Fruit fly (Drosophila melanogaster) whole organism, prepupa: ENCODE results near the gene Ae2.

Experiments used
- Blimp-1 ChIP-seq: fragments of 200-800 bp; sonication (Bioruptor generic); optimal IDR thresholded peaks from 3 replicates; lab custom pipeline; 2017; ENCODE audit warnings: missing biosample characterization, missing genetic modification characterization, mild to moderate bottlenecking, moderate library complexity, missing genetic modification reagents
- CG10669 ChIP-seq: fragments of 200-800 bp; sonication (Bioruptor generic); optimal IDR thresholded peaks from 3 replicates; lab custom pipeline; 2018; ENCODE audit warnings: missing biosample characterization, mild to moderate bottlenecking, missing genetic modification characterization, moderate library complexity
- CG11294 ChIP-seq: fragments of 200-800 bp; sonication (Bioruptor generic); IDR thresholded peaks from 2 replicates; pipeline ENCODE4 v1.3.6; 2022; ENCODE audit warnings: missing biosample characterization, missing genetic modification characterization
- CG11762 ChIP-seq: fragments of 200-800 bp; sonication (Bioruptor generic); optimal IDR thresholded peaks from 3 replicates; lab custom pipeline; 2016; ENCODE audit warnings: missing biosample characterization, missing genetic modification characterization; ENCODE audit not compliant: insufficient read depth
- CG11902 ChIP-seq: fragments of 200-800 bp; sonication (Bioruptor generic); optimal IDR thresholded peaks from 3 replicates; lab custom pipeline; 2016; ENCODE audit warnings: missing biosample characterization, missing genetic modification characterization
- CG1621 ChIP-seq: fragments of 200-800 bp; sonication (Bioruptor generic); optimal IDR thresholded peaks from 3 replicates; lab custom pipeline; 2018; ENCODE audit warnings: missing biosample characterization, mild to moderate bottlenecking, missing genetic modification characterization
- CG16779 ChIP-seq: fragments of 200-800 bp; sonication (Bioruptor generic); optimal IDR thresholded peaks from 3 replicates; lab custom pipeline; 2017; ENCODE audit warnings: missing biosample characterization, mild to moderate bottlenecking, missing genetic modification characterization
- CG3032 ChIP-seq: fragments of 200-800 bp; optimal IDR thresholded peaks from 2 replicates; lab custom pipeline; 2019; ENCODE audit warnings: missing biosample characterization, mild to moderate bottlenecking, missing genetic modification characterization, moderate library complexity
- CG32006 ChIP-seq: fragments of 200-800 bp; sonication (Bioruptor generic); optimal IDR thresholded peaks from 3 replicates; lab custom pipeline; 2017; ENCODE audit warnings: missing biosample characterization, mild to moderate bottlenecking, missing genetic modification characterization
- CG34406 ChIP-seq: fragments of 200-800 bp; sonication (Bioruptor generic); optimal IDR thresholded peaks from 3 replicates; lab custom pipeline; 2016; ENCODE audit warnings: missing biosample characterization, missing genetic modification characterization
- CG3919 ChIP-seq: fragments of 200-800 bp; sonication (Bioruptor generic); optimal IDR thresholded peaks from 3 replicates; lab custom pipeline; 2016; ENCODE audit warnings: missing biosample characterization, missing genetic modification characterization
- CG4318 ChIP-seq: fragments of 200-800 bp; sonication (Bioruptor generic); optimal IDR thresholded peaks from 3 replicates; lab custom pipeline; 2017; ENCODE audit warnings: missing biosample characterization, mild to moderate bottlenecking, missing genetic modification characterization
- CG6792 ChIP-seq: fragments of 200-800 bp; sonication (Bioruptor generic); optimal IDR thresholded peaks from 3 replicates; lab custom pipeline; 2016; ENCODE audit warnings: missing biosample characterization, missing genetic modification characterization
- CG6808 ChIP-seq: fragments of 200-800 bp; sonication (Bioruptor generic); optimal IDR thresholded peaks from 3 replicates; lab custom pipeline; 2017; ENCODE audit warnings: missing biosample characterization, missing genetic modification characterization, mild to moderate bottlenecking, moderate library complexity, missing genetic modification reagents
- CG6854 ChIP-seq: fragments of 200-800 bp; sonication (Bioruptor generic); optimal IDR thresholded peaks from 2 replicates; lab custom pipeline; 2017; ENCODE audit warnings: missing biosample characterization, mild to moderate bottlenecking, missing genetic modification characterization
- CG7368 ChIP-seq: fragments of 200-800 bp; sonication (Bioruptor generic); optimal IDR thresholded peaks from 3 replicates; lab custom pipeline; 2016; ENCODE audit warnings: missing biosample characterization, missing genetic modification characterization
- CG8119 ChIP-seq: fragments of 200-800 bp; sonication (Bioruptor generic); IDR thresholded peaks from 3 replicates; pipeline ENCODE4 v1.3.6; 2022; ENCODE audit warnings: missing biosample characterization, missing genetic modification characterization
- CG8319 ChIP-seq: fragments of 200-800 bp; sonication (Bioruptor generic); optimal IDR thresholded peaks from 3 replicates; lab custom pipeline; 2016; ENCODE audit warnings: missing biosample characterization, missing genetic modification characterization
- CG8632 ChIP-seq: fragments of 200-800 bp; sonication (Bioruptor generic); optimal IDR thresholded peaks from 3 replicates; lab custom pipeline; 2016; ENCODE audit warnings: missing biosample characterization, missing genetic modification characterization
- CG9139 ChIP-seq: fragments of 200-800 bp; sonication (Bioruptor generic); optimal IDR thresholded peaks from 3 replicates; lab custom pipeline; 2017; ENCODE audit warnings: missing biosample characterization, mild to moderate bottlenecking, missing genetic modification characterization
- Eip75B ChIP-seq: fragments of 200-800 bp; sonication (Bioruptor generic); optimal IDR thresholded peaks from 3 replicates; lab custom pipeline; 2016; ENCODE audit warnings: missing biosample characterization, missing genetic modification characterization
- Eip78C ChIP-seq: fragments of 200-800 bp; sonication (Bioruptor generic); peaks from one replicate; lab custom pipeline; 2016; ENCODE audit warnings: missing biosample characterization, missing genetic modification characterization
- Ets21C ChIP-seq: fragments of 200-800 bp; sonication (Bioruptor generic); optimal IDR thresholded peaks from 3 replicates; lab custom pipeline; 2016; ENCODE audit warnings: missing biosample characterization, missing genetic modification characterization
- Ets96B ChIP-seq: fragments of 200-800 bp; optimal IDR thresholded peaks from 2 replicates; lab custom pipeline; 2019; ENCODE audit warnings: missing biosample characterization, mild to moderate bottlenecking, missing genetic modification characterization, moderate library complexity
- Gug ChIP-seq: fragments of 200-800 bp; sonication (Bioruptor generic); IDR thresholded peaks from 2 replicates; pipeline ENCODE4 v1.3.6; 2022; ENCODE audit warnings: missing biosample characterization, missing genetic modification characterization
- Hr38 ChIP-seq: sonication (Bioruptor generic); optimal IDR thresholded peaks from 2 replicates; lab custom pipeline; 2016; ENCODE audit warnings: missing biosample characterization, missing genetic modification characterization
- Hr4 ChIP-seq: fragments of 200-800 bp; sonication (Bioruptor generic); optimal IDR thresholded peaks from 3 replicates; lab custom pipeline; 2016; ENCODE audit warnings: missing biosample characterization, missing genetic modification characterization
- Lpt ChIP-seq: fragments of 200-800 bp; sonication (Bioruptor generic); optimal IDR thresholded peaks from 3 replicates; lab custom pipeline; 2016; ENCODE audit warnings: missing biosample characterization, missing genetic modification characterization
- Met ChIP-seq: fragments of 200-800 bp; sonication (Bioruptor generic); optimal IDR thresholded peaks from 3 replicates; lab custom pipeline; 2016; ENCODE audit warnings: missing biosample characterization, missing genetic modification characterization
- OdsH ChIP-seq: fragments of 200-800 bp; sonication (Bioruptor generic); optimal IDR thresholded peaks from 3 replicates; lab custom pipeline; 2016; ENCODE audit warnings: missing biosample characterization, missing genetic modification characterization
- Sox15 ChIP-seq: fragments of 200-800 bp; sonication (Bioruptor generic); optimal IDR thresholded peaks from 3 replicates; lab custom pipeline; 2016; ENCODE audit warnings: missing biosample characterization, missing genetic modification characterization
- achi ChIP-seq: fragments of 200-800 bp; sonication (Bioruptor generic); optimal IDR thresholded peaks from 3 replicates; lab custom pipeline; 2016; ENCODE audit warnings: missing biosample characterization, missing genetic modification characterization
- acj6 ChIP-seq: fragments of 200-800 bp; sonication (Bioruptor generic); optimal IDR thresholded peaks from 3 replicates; lab custom pipeline; 2016; ENCODE audit warnings: missing biosample characterization, missing genetic modification characterization
- cyc ChIP-seq: fragments of 200-800 bp; sonication (Bioruptor generic); optimal IDR thresholded peaks from 3 replicates; lab custom pipeline; 2016; ENCODE audit warnings: missing biosample characterization, missing genetic modification characterization
- dac ChIP-seq: fragments of 200-800 bp; sonication (Bioruptor generic); optimal IDR thresholded peaks from 2 replicates; lab custom pipeline; 2017; ENCODE audit warnings: missing biosample characterization, mild to moderate bottlenecking, missing genetic modification characterization
- dsx ChIP-seq: fragments of 200-800 bp; optimal IDR thresholded peaks from 3 replicates; lab custom pipeline; 2019; ENCODE audit warnings: missing biosample characterization, mild to moderate bottlenecking, missing genetic modification characterization, moderate library complexity; ENCODE audit not compliant: poor library complexity, severe bottlenecking
- esn ChIP-seq: fragments of 200-800 bp; sonication (Bioruptor generic); optimal IDR thresholded peaks from 2 replicates; lab custom pipeline; 2016; ENCODE audit warnings: missing biosample characterization, mild to moderate bottlenecking, missing genetic modification characterization, moderate library complexity
- fd85E ChIP-seq: fragments of 200-800 bp; sonication (Bioruptor generic); optimal IDR thresholded peaks from 3 replicates; lab custom pipeline; 2016; ENCODE audit warnings: missing biosample characterization, missing genetic modification characterization
- fkh ChIP-seq: fragments of 200-800 bp; sonication (Bioruptor generic); optimal IDR thresholded peaks from 3 replicates; lab custom pipeline; 2017; ENCODE audit warnings: missing biosample characterization, mild to moderate bottlenecking, missing genetic modification characterization, moderate library complexity
- lz ChIP-seq: fragments of 200-800 bp; sonication (Bioruptor generic); optimal IDR thresholded peaks from 3 replicates; lab custom pipeline; 2016; ENCODE audit warnings: missing biosample characterization, missing genetic modification characterization
- net ChIP-seq: fragments of 200-800 bp; sonication (Bioruptor generic); optimal IDR thresholded peaks from 3 replicates; lab custom pipeline; 2016; ENCODE audit warnings: missing biosample characterization, missing genetic modification characterization
- pdm3 ChIP-seq: fragments of 200-800 bp; sonication (Bioruptor generic); optimal IDR thresholded peaks from 3 replicates; lab custom pipeline; 2016; ENCODE audit warnings: missing biosample characterization, missing genetic modification characterization
- salr ChIP-seq, 2 experiments: fragments of 200-800 bp; sonication (Bioruptor generic); optimal IDR thresholded peaks; 3 replicates each; lab custom pipeline; 2016 to 2018; ENCODE audit warnings: missing biosample characterization in 2 of 2, missing genetic modification characterization in 2 of 2, mild to moderate bottlenecking in 1 of 2
- ss ChIP-seq, 2 experiments: fragments of 200-800 bp; sonication (Bioruptor generic); optimal IDR thresholded peaks; 2 replicates in 1 of 2; 3 replicates in 1 of 2; lab custom pipeline; 2017 to 2018; ENCODE audit warnings: mild to moderate bottlenecking in 2 of 2, missing biosample characterization in 2 of 2, missing genetic modification characterization in 2 of 2, moderate library complexity in 1 of 2
- svp ChIP-seq: fragments of 200-800 bp; sonication (Bioruptor generic); peaks from one replicate; lab custom pipeline; 2016; ENCODE audit warnings: missing biosample characterization, missing genetic modification characterization
- topi ChIP-seq: fragments of 200-800 bp; sonication (Bioruptor generic); optimal IDR thresholded peaks from 3 replicates; lab custom pipeline; 2016; ENCODE audit warnings: missing biosample characterization, missing genetic modification characterization
- vri ChIP-seq: fragments of 200-800 bp; sonication (Bioruptor generic); optimal IDR thresholded peaks from 3 replicates; lab custom pipeline; 2016; ENCODE audit warnings: missing biosample characterization, mild to moderate bottlenecking, missing genetic modification characterization

Ae2 gene

DNA sequence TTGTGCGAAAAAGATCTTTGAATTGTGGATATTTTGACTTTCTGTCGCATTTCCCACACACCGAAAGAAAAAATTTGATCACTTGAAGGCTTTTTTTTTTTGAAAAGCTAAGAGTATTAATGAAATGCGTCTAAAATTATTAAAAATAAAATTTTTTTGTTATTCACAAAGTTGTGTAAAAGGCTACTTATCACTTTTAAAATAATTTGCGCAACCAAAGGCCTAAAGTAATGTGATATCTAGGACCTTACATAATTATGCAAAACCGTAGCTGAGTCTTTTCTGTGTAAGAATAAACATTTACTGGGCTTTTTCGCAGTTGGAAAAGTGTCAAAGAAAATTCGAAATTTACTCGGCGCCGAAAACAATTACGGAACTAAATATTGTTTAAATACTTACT, 963 bp downstream of the Ae2 start (continued):
- TF ChIP-seq salr (GFP tag; optimal IDR thresholded peaks at IDR 0.05; lab: Kevin White, UChicago) (peak in 1 of 2 experiments; percentile 27), CG4318 (GFP tag; lab: Kevin White, UChicago) (peak; percentile 3), CG11762 (GFP tag; lab: Kevin White, UChicago) (no peak), CG8632 (no peak), Eip78C (peak; percentile 75), esn (GFP tag; lab: Kevin White, UChicago) (peak; percentile 29), acj6 (GFP tag; lab: Kevin White, UChicago) (peak; percentile 32)

DNA sequence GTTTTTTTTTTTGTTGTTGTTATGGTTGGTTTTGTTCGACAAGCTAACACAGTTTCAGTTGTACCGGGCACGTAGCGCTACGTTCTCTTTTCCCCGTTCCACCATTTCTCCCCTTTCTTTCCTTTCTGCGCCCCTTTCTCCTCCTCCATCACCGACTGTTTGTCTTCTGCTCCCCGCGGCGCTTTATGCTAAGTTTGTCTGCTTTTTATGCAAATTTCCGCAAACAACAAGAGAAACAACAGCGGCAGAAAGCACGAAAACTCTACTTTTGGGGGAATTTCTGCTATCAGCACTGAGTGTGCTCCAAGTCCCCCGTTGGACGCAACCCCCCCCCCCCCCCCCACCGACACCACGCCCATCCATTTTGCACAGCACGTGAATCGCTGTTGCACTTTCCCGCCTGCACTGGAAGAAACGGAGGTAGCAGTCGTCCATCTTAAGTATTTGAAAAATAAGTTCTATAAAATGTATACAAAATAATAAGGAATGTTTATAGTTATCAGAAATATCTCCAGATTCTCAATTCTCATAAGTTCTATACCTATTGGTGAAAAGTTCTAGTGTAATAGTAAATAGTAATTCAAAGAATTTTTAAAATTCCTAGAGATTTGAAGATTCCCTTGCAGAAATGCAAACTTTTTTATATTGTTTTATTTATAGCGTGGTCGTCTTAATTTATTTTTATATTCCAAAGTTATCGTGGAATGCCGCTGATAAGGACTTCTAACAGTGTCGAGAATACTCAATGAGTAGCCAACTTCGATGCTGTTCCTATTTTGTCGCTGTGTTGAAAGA, 1.8 kb downstream of the Ae2 start:
- TF ChIP-seq fkh (GFP tag; lab: Kevin White, UChicago) (no peak), OdsH (GFP tag; lab: Kevin White, UChicago) (peak; percentile 29), cyc (GFP tag; lab: Kevin White, UChicago) (peak; percentile 7), acj6 (GFP tag; lab: Kevin White, UChicago) (peak; percentile 32), CG7368 (GFP tag; lab: Kevin White, UChicago) (no peak), esn (GFP tag; lab: Kevin White, UChicago) (peak; percentile 30), CG10669 (GFP tag; lab: Kevin White, UChicago) (peak; percentile 26), CG8319 (no peak), CG1621 (tag; lab: Kevin White, UChicago) (no peak), CG6854 (no peak), lz (GFP tag; lab: Kevin White, UChicago) (no peak), achi (peak; percentile 34), Sox15 (GFP tag; lab: Kevin White, UChicago) (no peak), CG8119 (GFP tag; lab: Robert Waterston, UW) (peak; percentile 57), CG3919 (peak; percentile 57), net (GFP tag; lab: Kevin White, UChicago) (peak; percentile 26), dsx (GFP tag; lab: Kevin White, UChicago) (no peak), CG8632 (peak; percentile 12), Ets96B (tag; lab: Kevin White, UChicago) (peak; percentile 37), vri (GFP tag; lab: Kevin White, UChicago) (no peak), Eip78C (peak; percentile 72), Hr4 (GFP tag; lab: Kevin White, UChicago) (peak; percentile 34), Eip75B (GFP tag; lab: Kevin White, UChicago) (no peak), ss (GFP tag; optimal IDR thresholded peaks at IDR 0.05; lab: Kevin White, UChicago) (no peak), dac (peak; percentile 16), CG16779 (tag; lab: Kevin White, UChicago) (no peak), Gug (GFP tag; lab: Robert Waterston, UW) (peak; percentile 43), topi (peak; percentile 44), CG6808 (peak; percentile 9), salr (GFP tag; optimal IDR thresholded peaks at IDR 0.05; lab: Kevin White, UChicago) (peak in 1 of 2 experiments; percentile 28), CG11902 (GFP tag; lab: Kevin White, UChicago) (no peak), CG3032 (tag; lab: Kevin White, UChicago) (peak; percentile 37), CG11294 (no peak), CG34406 (GFP tag; lab: Kevin White, UChicago) (peak; percentile 16), Hr38 (no peak), Ets21C (GFP tag; lab: Kevin White, UChicago) (no peak), CG32006 (GFP tag; lab: Kevin White, UChicago) (peak; percentile 78), CG6792 (GFP tag; lab: Kevin White, UChicago) (no peak), Met (GFP tag; lab: Kevin White, UChicago) (peak; percentile 45), pdm3 (no peak), Blimp-1 (GFP tag; lab: Kevin White, UChicago) (peak; percentile 43), Lpt (peak; percentile 30), CG4318 (GFP tag; lab: Kevin White, UChicago) (peak; percentile 50), fd85E (GFP tag; lab: Kevin White, UChicago) (no peak), CG9139 (GFP tag; lab: Kevin White, UChicago) (no peak), svp (GFP tag; lab: Kevin White, UChicago) (peak; percentile 65)
